Worm (Caenorhabditis elegans) whole organism, L4 larva: ENCODE data around the gene M04G7.1.

Source experiments
- D1046.2 ChIP-seq: fragments of 200-800 bp; sonication (Bioruptor generic); IDR thresholded peaks from 2 replicates; pipeline ENCODE4 v1.3.6; 2022; ENCODE audit warnings: missing genetic modification characterization, missing compliant biosample characterization
- F49E8.2 ChIP-seq: sonication (generic microtip); optimal IDR thresholded peaks from 2 replicates; lab custom pipeline; 2016; ENCODE audit warnings: missing compliant biosample characterization, mild to moderate bottlenecking, missing genetic modification characterization, borderline replicate concordance
- R02D3.7 ChIP-seq: fragments of 150-350 bp; sonication (generic microtip); optimal IDR thresholded peaks from 3 replicates; lab custom pipeline; 2014; ENCODE audit warnings: missing biosample characterization, missing genetic modification characterization
- T20F7.1 ChIP-seq: fragments of 200-800 bp; sonication (Bioruptor generic); optimal IDR thresholded peaks from 2 replicates; lab custom pipeline; 2018; ENCODE audit warnings: mild to moderate bottlenecking, missing genetic modification characterization, missing compliant biosample characterization
- Y105C5A.15 ChIP-seq: fragments of 200-800 bp; sonication (Bioruptor generic); IDR thresholded peaks from 2 replicates; pipeline ENCODE4 v1.3.6; 2022; ENCODE audit warnings: missing genetic modification characterization, missing compliant biosample characterization
- Y48G9A.11 ChIP-seq: fragments of 200-800 bp; sonication (Bioruptor generic); IDR thresholded peaks from 2 replicates; pipeline ENCODE4 v1.3.6; 2022; ENCODE audit warnings: missing genetic modification reagents, missing genetic modification characterization, missing compliant biosample characterization
- Y75B8A.6 ChIP-seq: fragments of 200-800 bp; sonication (Bioruptor generic); IDR thresholded peaks from 2 replicates; pipeline ENCODE4 v1.3.6; 2022; ENCODE audit warnings: missing genetic modification reagents, missing genetic modification characterization, missing compliant biosample characterization
- ZK546.5 ChIP-seq, 2 experiments: sonication (generic microtip); optimal IDR thresholded peaks; 2 replicates each; lab custom pipeline; 2017; ENCODE audit warnings: missing biosample characterization in 2 of 2, missing genetic modification characterization in 2 of 2
- aha-1 ChIP-seq: fragments of 150-350 bp; peaks from one replicate; lab custom pipeline; 2014; ENCODE audit warnings: missing biosample characterization, missing genetic modification characterization
- ama-1 ChIP-seq: fragments of 150-350 bp; optimal IDR thresholded peaks from 2 replicates; lab custom pipeline; 2014; ENCODE audit warnings: inconsistent platforms, mixed read lengths
- arid-1 ChIP-seq: fragments of 200-800 bp; sonication (Bioruptor generic); conservative IDR thresholded peaks from 2 replicates; pipeline ENCODE4 v1.3.6; 2022; ENCODE audit warnings: missing genetic modification reagents, missing genetic modification characterization, missing compliant biosample characterization
- attf-4 ChIP-seq: sonication (generic microtip); optimal IDR thresholded peaks from 3 replicates; lab custom pipeline; 2017; ENCODE audit warnings: missing biosample characterization, missing genetic modification characterization
- ceh-44 ChIP-seq: fragments of 200-800 bp; sonication (Bioruptor generic); IDR thresholded peaks from 2 replicates; pipeline ENCODE4 v1.3.6; 2022; ENCODE audit warnings: missing genetic modification reagents, missing genetic modification characterization, missing compliant biosample characterization
- cey-2 ChIP-seq: sonication (generic microtip); optimal IDR thresholded peaks from 3 replicates; lab custom pipeline; 2017; ENCODE audit warnings: missing genetic modification characterization, mild to moderate bottlenecking, missing compliant biosample characterization, antibody characterized with exemption, borderline replicate concordance; ENCODE audit not compliant: insufficient read depth
- daf-16 ChIP-seq, 3 experiments: sonication (generic microtip); optimal IDR thresholded peaks; 2 replicates each; lab custom pipeline; 2016 to 2017; ENCODE audit warnings: missing genetic modification characterization in 3 of 3, missing genetic modification reagents in 3 of 3, mild to moderate bottlenecking in 2 of 3, missing compliant biosample characterization in 2 of 3, missing biosample characterization in 1 of 3, moderate library complexity in 1 of 3
- daf-19 ChIP-seq: fragments of 200-800 bp; sonication (Bioruptor generic); conservative IDR thresholded peaks from 2 replicates; pipeline ENCODE4 v1.3.6; 2022; ENCODE audit warnings: missing genetic modification characterization, missing compliant biosample characterization
- dmd-6 ChIP-seq: fragments of 200-800 bp; sonication (Bioruptor generic); IDR thresholded peaks from 2 replicates; pipeline ENCODE4 v1.3.6; 2022; ENCODE audit warnings: missing genetic modification reagents, missing genetic modification characterization, missing compliant biosample characterization
- dmd-9 ChIP-seq: fragments of 200-800 bp; sonication (Bioruptor generic); IDR thresholded peaks from 2 replicates; pipeline ENCODE4 v1.3.6; 2022; ENCODE audit warnings: missing genetic modification reagents, missing genetic modification characterization, missing compliant biosample characterization
- dpl-1 ChIP-seq: fragments of 150-350 bp; optimal IDR thresholded peaks from 2 replicates; lab custom pipeline; 2014; ENCODE audit warnings: missing biosample characterization, missing genetic modification reagents, missing genetic modification characterization
- duxl-1 ChIP-seq: sonication (generic microtip); optimal IDR thresholded peaks from 2 replicates; lab custom pipeline; 2016; ENCODE audit warnings: mild to moderate bottlenecking, missing genetic modification characterization, moderate library complexity, missing compliant biosample characterization; ENCODE audit not compliant: poor library complexity
- dve-1 ChIP-seq: sonication (generic microtip); optimal IDR thresholded peaks from 2 replicates; lab custom pipeline; 2017; ENCODE audit warnings: antibody characterized with exemption, mild to moderate bottlenecking, missing genetic modification characterization, missing compliant biosample characterization; ENCODE audit not compliant: insufficient read depth
- egl-43 ChIP-seq: fragments of 200-800 bp; sonication (Bioruptor generic); IDR thresholded peaks from 2 replicates; pipeline ENCODE4 v1.3.6; 2022; ENCODE audit warnings: missing genetic modification reagents, missing genetic modification characterization, missing compliant biosample characterization
- fos-1 ChIP-seq: fragments of 150-350 bp; optimal IDR thresholded peaks from 2 replicates; lab custom pipeline; 2014; ENCODE audit warnings: missing biosample characterization, missing genetic modification characterization
- hif-1 ChIP-seq, 2 experiments: sonication (generic microtip); optimal IDR thresholded peaks; 2 replicates each; lab custom pipeline; 2016 to 2017; ENCODE audit warnings: missing compliant biosample characterization in 2 of 2, missing genetic modification characterization in 2 of 2, missing genetic modification reagents in 2 of 2, missing genotype in 2 of 2, mild to moderate bottlenecking in 1 of 2
- lim-7 ChIP-seq: fragments of 200-800 bp; sonication (Bioruptor generic); IDR thresholded peaks from 2 replicates; pipeline ENCODE4 v1.3.6; 2022; ENCODE audit warnings: missing genetic modification characterization, missing compliant biosample characterization
- lin-13 ChIP-seq: fragments of 150-350 bp; optimal IDR thresholded peaks from 2 replicates; lab custom pipeline; 2014; ENCODE audit warnings: missing biosample characterization, missing genetic modification reagents, missing genetic modification characterization
- lin-29 ChIP-seq: fragments of 200-800 bp; sonication (Bioruptor generic); IDR thresholded peaks from 2 replicates; pipeline ENCODE4 v1.3.6; 2022; ENCODE audit warnings: missing genetic modification reagents, missing genetic modification characterization, missing compliant biosample characterization
- lin-38 ChIP-seq: fragments of 200-800 bp; sonication (Bioruptor generic); IDR thresholded peaks from 2 replicates; pipeline ENCODE4 v1.3.6; 2022; ENCODE audit warnings: missing genetic modification reagents, missing genetic modification characterization, missing compliant biosample characterization
- lin-39 ChIP-seq: fragments of 150-350 bp; optimal IDR thresholded peaks from 2 replicates; lab custom pipeline; 2014; ENCODE audit warnings: missing biosample characterization, missing genetic modification reagents, missing genetic modification characterization
- lsy-2 ChIP-seq, 2 experiments: fragments of 150-350 bp in 1 of 2; sonication (generic microtip) in 1 of 2; optimal IDR thresholded peaks; 2 replicates each; lab custom pipeline; 2014 to 2017; ENCODE audit warnings: missing biosample characterization in 2 of 2, missing genetic modification characterization in 2 of 2
- madf-5 ChIP-seq, 2 experiments: fragments of 200-800 bp; sonication (Bioruptor generic); IDR thresholded peaks; 2 replicates each; pipeline ENCODE4 v1.3.6; 2022; ENCODE audit warnings: missing compliant biosample characterization in 2 of 2, missing genetic modification characterization in 2 of 2
- mep-1 ChIP-seq: fragments of 150-350 bp; sonication (generic microtip); optimal IDR thresholded peaks from 3 replicates; lab custom pipeline; 2014; ENCODE audit warnings: missing biosample characterization, missing genetic modification characterization
- mes-2 ChIP-seq: sonication (generic microtip); optimal IDR thresholded peaks from 2 replicates; lab custom pipeline; 2016; ENCODE audit warnings: missing genotype, mild to moderate bottlenecking, missing genetic modification characterization, missing compliant biosample characterization; ENCODE audit not compliant: poor library complexity, severe bottlenecking
- mxl-3 ChIP-seq: fragments of 200-800 bp; sonication (Bioruptor generic); optimal IDR thresholded peaks from 2 replicates; lab custom pipeline; 2018; ENCODE audit warnings: mild to moderate bottlenecking, missing genetic modification characterization, missing compliant biosample characterization
- nhr-237 ChIP-seq: sonication (generic microtip); optimal IDR thresholded peaks from 2 replicates; lab custom pipeline; 2017; ENCODE audit warnings: missing biosample characterization, missing genetic modification characterization
- nhr-28 ChIP-seq: fragments of 150-350 bp; optimal IDR thresholded peaks from 2 replicates; lab custom pipeline; 2014; ENCODE audit warnings: missing biosample characterization, missing genetic modification characterization
- nhr-76 ChIP-seq: fragments of 150-350 bp; optimal IDR thresholded peaks from 2 replicates; lab custom pipeline; 2014; ENCODE audit warnings: missing biosample characterization, missing genetic modification characterization
- pha-4 ChIP-seq, 2 experiments: fragments of 150-350 bp in 1 of 2; fragments of 200-800 bp in 1 of 2; sonication (Bioruptor generic) in 1 of 2; IDR thresholded peaks in 1 of 2; optimal IDR thresholded peaks in 1 of 2; 2 replicates each; pipeline versions ENCODE4 v1.3.6 to Lab custom; 2014 to 2022; ENCODE audit warnings: missing genetic modification characterization in 2 of 2, missing genetic modification reagents in 2 of 2, missing biosample characterization in 1 of 2, missing compliant biosample characterization in 1 of 2
- rbr-2 ChIP-seq: sonication (generic microtip); optimal IDR thresholded peaks from 2 replicates; lab custom pipeline; 2016; ENCODE audit warnings: missing genotype, missing genetic modification characterization, missing compliant biosample characterization
- set-16 ChIP-seq: fragments of 200-800 bp; sonication (Bioruptor generic); IDR thresholded peaks from 2 replicates; pipeline ENCODE4 v1.3.6; 2022; ENCODE audit warnings: missing genetic modification reagents, missing genetic modification characterization, missing compliant biosample characterization
- unc-130 ChIP-seq: sonication (generic microtip); optimal IDR thresholded peaks from 2 replicates; lab custom pipeline; 2016; ENCODE audit warnings: missing genetic modification reagents, missing genetic modification characterization, missing compliant biosample characterization
- zfp-3 ChIP-seq: fragments of 200-800 bp; sonication (Bioruptor generic); conservative IDR thresholded peaks from 2 replicates; pipeline ENCODE4 v1.3.6; 2022; ENCODE audit warnings: missing genetic modification reagents, missing genetic modification characterization, missing compliant biosample characterization
- zip-11 ChIP-seq: fragments of 200-800 bp; sonication (Bioruptor generic); IDR thresholded peaks from 2 replicates; pipeline ENCODE4 v1.3.6; 2022; ENCODE audit warnings: missing genetic modification characterization, missing compliant biosample characterization

M04G7.1 gene

DNA sequence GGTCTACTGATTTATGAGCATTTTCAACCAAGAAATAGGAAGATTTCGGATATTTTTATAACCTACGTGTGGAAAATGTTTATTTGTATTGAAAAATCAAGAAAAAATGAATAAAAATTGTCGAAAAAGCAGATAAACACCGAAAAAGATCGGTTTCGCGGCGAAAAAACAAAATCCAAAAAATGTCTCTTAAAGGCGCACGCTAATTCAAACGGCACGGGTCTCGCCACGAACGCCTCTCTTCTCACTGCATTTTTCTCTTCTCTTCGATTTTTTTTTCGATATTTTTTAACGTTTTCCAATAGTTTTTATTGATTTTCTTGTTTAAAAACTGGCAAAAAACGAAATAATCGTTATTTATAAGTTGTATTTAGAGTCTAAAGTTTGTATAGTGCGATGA lies 30.0 kb upstream of the M04G7.1 start:
- TF ChIP-seq zip-11 (GFP tag; lab: Robert Waterston, UW) = no peak
- TF ChIP-seq lin-38 (GFP tag; lab: Robert Waterston, UW) = peak; percentile 54
- peak; percentile 1 for TF ChIP-seq dve-1
- TF ChIP-seq daf-19 = no peak
- TF ChIP-seq lin-39 (tag; lab: Kevin White, UChicago) = no peak
- TF ChIP-seq attf-4 = no peak
- peak; percentile 64 for TF ChIP-seq aha-1 (tag; lab: Kevin White, UChicago)
- peak; percentile 25 for TF ChIP-seq ama-1
- peak; percentile 5 for TF ChIP-seq unc-130
- TF ChIP-seq D1046.2 = no peak
- TF ChIP-seq mep-1 (tag; lab: Kevin White, UChicago) = peak; percentile 55
- peak; percentile 38 for TF ChIP-seq lin-13 (GFP tag; lab: Kevin White, UChicago)
- peak; percentile 67 for TF ChIP-seq dpl-1 (GFP tag; lab: Kevin White, UChicago)
- peak; percentile 71 for TF ChIP-seq mes-2 (tag; lab: Kevin White, UChicago)
- TF ChIP-seq hif-1 (tag; optimal IDR thresholded peaks at IDR 0.05; lab: Kevin White, UChicago) = no peak
- peak in 1 of 2 experiments; percentile 75 for TF ChIP-seq lsy-2 (tag; optimal IDR thresholded peaks at IDR 0.05; lab: Kevin White, UChicago)

DNA sequence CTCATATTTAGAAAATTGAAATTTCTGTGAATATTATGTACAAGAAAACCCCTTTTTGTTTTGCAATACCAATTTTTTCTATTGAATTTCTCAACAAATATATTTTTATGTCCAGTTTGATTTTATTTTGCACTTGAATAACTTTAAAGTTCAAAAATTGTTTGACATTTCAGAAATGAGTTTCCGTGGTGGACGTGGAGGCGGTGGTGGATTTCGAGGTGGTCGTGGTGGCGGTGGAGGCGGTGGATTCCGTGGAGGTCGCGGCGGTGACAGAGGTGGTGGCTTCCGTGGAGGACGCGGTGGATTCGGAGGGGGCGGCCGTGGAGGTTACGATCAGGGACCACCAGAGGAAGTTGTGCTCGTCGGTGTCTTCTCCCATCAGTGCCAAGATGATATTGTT lies 29.6 kb upstream of the M04G7.1 start, which contains the start of gene garr-1:
Gene garr-1 (plus strand): TSS at position 174 of the 400 bp plus-strand sequence.
- TF ChIP-seq lin-39 (tag; lab: Kevin White, UChicago) (no peak), aha-1 (tag; lab: Kevin White, UChicago) (peak; percentile 51), D1046.2 (no peak), fos-1 (tag; lab: Kevin White, UChicago) (no peak), R02D3.7 (tag; lab: Kevin White, UChicago) (no peak), cey-2 (tag; lab: Kevin White, UChicago) (no peak), nhr-76 (tag; lab: Kevin White, UChicago) (no peak), dve-1 (no peak), set-16 (peak; percentile 75)

DNA sequence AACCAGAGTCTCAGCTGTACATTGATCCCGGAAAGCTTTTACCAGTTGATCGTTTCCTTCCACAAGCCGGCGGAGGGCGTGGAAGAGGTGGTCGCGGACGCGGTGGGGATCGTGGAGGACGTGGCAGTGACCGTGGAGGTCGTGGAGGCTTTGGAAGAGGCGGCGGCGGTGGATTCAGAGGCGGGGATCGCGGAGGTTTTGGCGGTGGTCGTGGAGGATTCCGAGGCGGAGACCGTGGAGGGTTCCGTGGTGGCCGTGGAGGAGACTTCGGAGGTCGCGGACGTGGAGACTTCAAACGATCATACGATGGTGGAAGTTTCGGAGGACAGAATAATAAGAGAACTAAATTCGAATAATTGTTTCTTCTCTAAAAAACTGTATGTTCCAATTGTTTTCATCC lies 29.0 kb upstream of the M04G7.1 start:
- TF ChIP-seq egl-43 (GFP tag; lab: Robert Waterston, UW) = peak; percentile 54
- 0 out of 2 replicates have a peak, but pooled peaks have one; percentile 15 for TF ChIP-seq dmd-9 (GFP tag; lab: Robert Waterston, UW)
- TF ChIP-seq rbr-2 = no peak
- TF ChIP-seq aha-1 (tag; lab: Kevin White, UChicago) = peak; percentile 21
- no peak for TF ChIP-seq nhr-28
- peak; percentile 96 for TF ChIP-seq set-16
- TF ChIP-seq Y48G9A.11 = no peak
- TF ChIP-seq lin-29 (GFP tag; lab: Robert Waterston, UW) = no peak
- TF ChIP-seq madf-5 (GFP tag; IDR thresholded peaks at IDR 0.05; lab: Robert Waterston, UW) = 0 out of 4 replicates have a peak, but pooled peaks of 1 of the 2 experiments have one; percentile 33

DNA sequence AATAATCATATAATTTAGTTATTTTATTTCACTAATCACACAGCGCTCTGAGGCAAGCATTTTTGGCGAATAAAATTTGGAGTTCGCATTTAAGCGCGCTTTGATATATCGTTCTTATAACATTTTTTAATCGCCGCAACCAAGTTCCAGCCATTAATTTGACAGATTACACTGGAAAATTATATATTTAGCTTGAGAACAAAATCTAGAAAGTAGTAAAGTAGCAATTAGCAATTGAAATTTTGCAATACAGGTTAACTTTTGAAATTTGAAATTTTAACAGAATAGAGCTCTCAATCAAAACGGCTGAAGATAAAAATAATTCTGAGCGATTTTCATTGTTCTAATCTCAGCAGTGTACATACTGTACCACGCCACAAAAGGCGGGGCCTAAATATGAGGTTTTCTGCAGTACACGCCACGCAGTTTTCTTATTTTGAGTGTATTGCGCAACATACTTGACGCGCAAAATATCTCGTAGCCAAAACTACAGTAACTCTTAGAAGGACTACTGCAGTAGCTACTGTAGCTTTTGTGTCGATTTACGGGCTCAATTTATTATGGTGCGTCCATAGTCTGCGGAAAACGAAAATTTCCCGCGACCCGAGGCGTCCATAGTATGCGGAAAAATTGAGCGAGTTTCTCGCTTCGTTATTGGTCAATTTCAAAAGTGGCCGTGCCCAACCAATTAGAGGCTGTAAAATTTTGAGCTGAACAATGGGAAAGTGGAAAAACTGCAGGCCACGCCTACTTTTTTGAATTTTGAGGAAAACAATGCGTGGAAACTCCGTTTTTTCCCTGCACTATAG lies 28.3 kb upstream of the M04G7.1 start:
- TF ChIP-seq pha-4 (GFP tag; IDR thresholded peaks at IDR 0.05; lab: Robert Waterston, UW) (peak; percentile 8; the same call in 1 of the 2 replicates), pha-4 (tag; optimal IDR thresholded peaks at IDR 0.05; lab: Kevin White, UChicago) (no peak), Y75B8A.6 (GFP tag; lab: Robert Waterston, UW) (0 out of 2 replicates have a peak, but pooled peaks have one; percentile 20), F49E8.2 (tag; lab: Kevin White, UChicago) (peak; percentile 63), mxl-3 (GFP tag; lab: Kevin White, UChicago) (no peak), lin-39 (tag; lab: Kevin White, UChicago) (no peak), ceh-44 (GFP tag; lab: Robert Waterston, UW) (no peak), daf-16 (GFP tag; optimal IDR thresholded peaks at IDR 0.05; lab: Kevin White, UChicago) (no peak), daf-16 (tag; optimal IDR thresholded peaks at IDR 0.05; lab: Kevin White, UChicago) (peak; percentile 23), arid-1 (GFP tag; lab: Robert Waterston, UW) (0 out of 2 replicates have a peak, but pooled peaks have one; percentile 4), Y105C5A.15 (GFP tag; lab: Robert Waterston, UW) (0 out of 2 replicates have a peak, but pooled peaks have one; percentile 11), zfp-3 (GFP tag; lab: Robert Waterston, UW) (0 out of 2 replicates have a peak, but pooled peaks have one; percentile 15), duxl-1 (peak; percentile 36), nhr-237 (tag; lab: Kevin White, UChicago) (no peak), lin-38 (GFP tag; lab: Robert Waterston, UW) (peak; percentile 62), lim-7 (GFP tag; lab: Robert Waterston, UW) (no peak), T20F7.1 (peak; percentile 13), ZK546.5 (tag; optimal IDR thresholded peaks at IDR 0.05; lab: Kevin White, UChicago) (no peak), dmd-6 (GFP tag; lab: Robert Waterston, UW) (no peak)
